Comparison of ENCODE assay signal across 2 worm cellular contexts in genomic region chrIV:8825997-8826605, ce11.
TF ChIP-seq lines count a peak whose summit lies in the region.

No protein-coding gene starts in this region.

TF ChIP-seq in whole organism, L3 larva, 47 proteins besides CTCF, POLR2A, EP300 and RAD21 (continued from another document):
- peak; percentile 49 for TF ChIP-seq R02D3.7 (tag; optimal IDR thresholded peaks at IDR 0.05; lab: Kevin White, UChicago)
- TF ChIP-seq eor-1 (tag; optimal IDR thresholded peaks at IDR 0.05; lab: Kevin White, UChicago) = no peak
- no peak for TF ChIP-seq lin-15B (tag; optimal IDR thresholded peaks at IDR 0.05; lab: Kevin White, UChicago)
- TF ChIP-seq nhr-25 (tag; optimal IDR thresholded peaks at IDR 0.05; lab: Kevin White, UChicago) = peak; percentile 58
- no peak for TF ChIP-seq ceh-9 (tag; optimal IDR thresholded peaks at IDR 0.05; lab: Kevin White, UChicago)
- no peak for TF ChIP-seq snpc-4 (tag; optimal IDR thresholded peaks at IDR 0.05; lab: Kevin White, UChicago)
- TF ChIP-seq nhr-23 (tag; optimal IDR thresholded peaks at IDR 0.05; lab: Kevin White, UChicago) = peak; percentile 31
- no peak for TF ChIP-seq nfya-1 (tag; optimal IDR thresholded peaks at IDR 0.05; lab: Kevin White, UChicago; ENCODE audit: insufficient read depth)

TF ChIP-seq in whole organism, L4 larva, 104 proteins besides CTCF, POLR2A, EP300 and RAD21 (continued from another document):
- TF ChIP-seq fos-1 (tag; optimal IDR thresholded peaks at IDR 0.05; lab: Kevin White, UChicago) (no peak), skn-1 (tag; optimal IDR thresholded peaks at IDR 0.05; lab: Kevin White, UChicago) (no peak), arid-1 (GFP tag; conservative IDR thresholded peaks at IDR 0.05; lab: Robert Waterston, UW) (no peak), Y48G9A.11 (GFP tag; IDR thresholded peaks at IDR 0.05; lab: Robert Waterston, UW) (no peak)
